Worm (Caenorhabditis elegans) whole organism, L2 larva: Measurements from ENCODE around the gene R02E4.2.

Source experiments
- R02D3.7 ChIP-seq: fragments of 150-350 bp; optimal IDR thresholded peaks from 2 replicates; lab custom pipeline; 2014; ENCODE audit warnings: missing biosample characterization, missing genetic modification characterization
- ZK546.5 ChIP-seq: sonication (generic microtip); optimal IDR thresholded peaks from 2 replicates; lab custom pipeline; 2017; ENCODE audit warnings: missing biosample characterization, missing genetic modification characterization
- aly-2 ChIP-seq: fragments of 150-350 bp; optimal IDR thresholded peaks from 2 replicates; lab custom pipeline; 2014; ENCODE audit warnings: missing biosample characterization, missing genetic modification characterization
- elt-1 ChIP-seq: fragments of 150-350 bp; optimal IDR thresholded peaks from 2 replicates; lab custom pipeline; 2014; ENCODE audit warnings: missing biosample characterization, missing genetic modification characterization
- mab-5 ChIP-seq: fragments of 150-350 bp; optimal IDR thresholded peaks from 2 replicates; lab custom pipeline; 2014; ENCODE audit warnings: missing biosample characterization, missing genetic modification characterization
- nhr-129 ChIP-seq: fragments of 150-350 bp; optimal IDR thresholded peaks from 2 replicates; lab custom pipeline; 2014; ENCODE audit warnings: missing biosample characterization, missing genetic modification characterization
- nhr-21 ChIP-seq: fragments of 150-350 bp; optimal IDR thresholded peaks from 2 replicates; lab custom pipeline; 2014; ENCODE audit warnings: missing biosample characterization, missing genetic modification characterization
- sem-4 ChIP-seq: fragments of 150-350 bp; optimal IDR thresholded peaks from 2 replicates; lab custom pipeline; 2014; ENCODE audit warnings: missing biosample characterization, missing genetic modification reagents, missing genetic modification characterization
- snpc-4 ChIP-seq: fragments of 150-350 bp; optimal IDR thresholded peaks from 2 replicates; lab custom pipeline; 2014; ENCODE audit warnings: missing biosample characterization, missing genetic modification characterization
- unc-62 ChIP-seq: fragments of 150-350 bp; optimal IDR thresholded peaks from 2 replicates; lab custom pipeline; 2014; ENCODE audit warnings: missing biosample characterization, missing genetic modification reagents, missing genetic modification characterization
- ztf-4 ChIP-seq: fragments of 150-350 bp; optimal IDR thresholded peaks from 2 replicates; lab custom pipeline; 2014; ENCODE audit warnings: missing biosample characterization, missing genetic modification characterization

DNA sequence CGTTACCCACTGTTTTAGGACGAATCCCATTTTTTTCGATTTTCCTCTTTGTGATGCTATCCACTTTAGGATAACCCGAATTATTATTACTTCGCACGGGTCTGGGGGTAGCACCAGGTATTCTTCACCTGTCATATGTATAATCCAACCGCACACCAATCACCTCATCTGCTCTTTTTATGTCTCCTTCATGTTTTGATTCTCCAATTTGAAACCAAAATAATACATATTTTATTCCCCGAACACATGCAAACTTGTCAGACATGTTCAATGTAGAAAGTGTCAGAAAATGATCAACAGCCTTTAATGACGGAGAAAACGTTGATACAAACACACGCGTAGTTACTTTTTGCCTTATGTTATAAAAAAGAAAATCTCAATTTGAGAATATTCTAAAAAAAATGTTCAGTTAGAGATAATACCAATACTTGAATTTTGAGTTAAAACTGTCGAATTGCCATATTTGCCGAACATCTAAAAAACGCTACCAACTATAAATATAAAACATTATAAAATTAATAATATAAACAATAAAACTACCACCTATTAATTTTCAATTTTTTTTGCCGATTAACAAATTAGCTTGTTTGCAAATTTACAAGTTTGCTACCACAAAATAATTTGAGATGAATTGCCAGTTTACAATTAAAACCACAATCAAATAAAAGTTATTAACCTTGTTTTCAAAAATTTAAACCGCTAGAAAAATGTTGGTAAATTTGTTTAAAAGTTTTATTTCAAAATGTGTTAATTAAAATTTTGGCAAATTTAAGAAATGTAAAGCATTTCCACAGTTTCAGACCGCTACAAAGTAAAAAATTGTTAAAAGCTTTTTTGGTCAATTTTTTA is 40.6 kb downstream of the R02E4.2 start:
- TF ChIP-seq R02D3.7: no peak
- TF ChIP-seq ZK546.5 (tag; lab: Kevin White, UChicago): no peak
- no peak for TF ChIP-seq aly-2 (tag; lab: Kevin White, UChicago)
- TF ChIP-seq ztf-4 (tag; lab: Kevin White, UChicago): peak; percentile 93
- peak; percentile 46 for TF ChIP-seq nhr-21
- TF ChIP-seq snpc-4: no peak
- TF ChIP-seq nhr-129 (tag; lab: Kevin White, UChicago): peak; percentile 33
- peak; percentile 67 for TF ChIP-seq sem-4 (tag; lab: Kevin White, UChicago)
- TF ChIP-seq unc-62 (GFP tag; lab: Kevin White, UChicago): no peak
- TF ChIP-seq mab-5 (tag; lab: Kevin White, UChicago): no peak
- TF ChIP-seq elt-1: no peak
